Fruit fly (Drosophila melanogaster) whole organism, wandering third instar larva: ENCODE results near the gene Hs3st-B.

ENCODE experiments used
- Abd-B ChIP-seq: fragments of >200 bp; optimal IDR thresholded peaks from 2 replicates; lab custom pipeline; 2017; ENCODE audit warnings: missing biosample characterization, missing genetic modification characterization
- CG32264 ChIP-seq: fragments of 200-800 bp; sonication (Bioruptor generic); optimal IDR thresholded peaks from 2 replicates; lab custom pipeline; 2016; ENCODE audit warnings: missing biosample characterization, missing genetic modification characterization
- CG9705 ChIP-seq: fragments of 200-800 bp; sonication (Bioruptor generic); optimal IDR thresholded peaks from 2 replicates; lab custom pipeline; 2018; ENCODE audit warnings: missing biosample characterization, mild to moderate bottlenecking, missing genetic modification characterization
- CrebA ChIP-seq: fragments of 200-800 bp; sonication (Bioruptor generic); optimal IDR thresholded peaks from 2 replicates; lab custom pipeline; 2016; ENCODE audit warnings: missing biosample characterization, mild to moderate bottlenecking, missing genetic modification characterization, borderline replicate concordance
- Dfd ChIP-seq: fragments of >200 bp; optimal IDR thresholded peaks from 2 replicates; lab custom pipeline; 2017; ENCODE audit warnings: missing biosample characterization, missing genetic modification characterization
- Dif ChIP-seq: fragments of 200-275, 200-300 bp; sonication (Bioruptor generic); optimal IDR thresholded peaks from 2 replicates; lab custom pipeline; 2018; ENCODE audit warnings: missing biosample characterization, missing genetic modification characterization; ENCODE audit not compliant: partially characterized antibody
- GATAd ChIP-seq: sonication (Bioruptor generic); optimal IDR thresholded peaks from 2 replicates; lab custom pipeline; 2016; ENCODE audit warnings: missing biosample characterization, missing genetic modification characterization
- HLH106 ChIP-seq: fragments of 200-800 bp; optimal IDR thresholded peaks from 3 replicates; lab custom pipeline; 2019; ENCODE audit warnings: missing biosample characterization, mild to moderate bottlenecking, missing genetic modification characterization, moderate library complexity
- Hnf4 ChIP-seq: fragments of 200-800 bp; sonication (Bioruptor generic); optimal IDR thresholded peaks from 2 replicates; lab custom pipeline; 2016; ENCODE audit warnings: missing biosample characterization, mild to moderate bottlenecking, missing genetic modification characterization
- Hr78 ChIP-seq: fragments of >200 bp; optimal IDR thresholded peaks from 2 replicates; lab custom pipeline; 2017; ENCODE audit warnings: missing biosample characterization, missing genetic modification characterization
- Hr83 ChIP-seq: fragments of 200-300 bp; sonication (Bioruptor generic); optimal IDR thresholded peaks from 2 replicates; lab custom pipeline; 2016; ENCODE audit warnings: missing biosample characterization, mild to moderate bottlenecking, missing genetic modification characterization, moderate library complexity; ENCODE audit not compliant: poor library complexity, severe bottlenecking
- Myc ChIP-seq: fragments of >200 bp; optimal IDR thresholded peaks from 2 replicates; lab custom pipeline; 2017
- N ChIP-seq: fragments of >200 bp; optimal IDR thresholded peaks from 2 replicates; lab custom pipeline; 2018; ENCODE audit warnings: missing biosample characterization, missing external identifiers, missing genetic modification characterization
- OdsH ChIP-seq: fragments of 200-800 bp; sonication (Bioruptor generic); optimal IDR thresholded peaks from 2 replicates; lab custom pipeline; 2016; ENCODE audit warnings: missing biosample characterization, mild to moderate bottlenecking, missing genetic modification characterization
- Rel ChIP-seq, 2 experiments: fragments of 200-800 bp; sonication (Bioruptor generic) in 1 of 2; optimal IDR thresholded peaks; 2 replicates in 1 of 2; 3 replicates in 1 of 2; lab custom pipeline; 2016 to 2019; ENCODE audit warnings: mild to moderate bottlenecking in 2 of 2, missing biosample characterization in 2 of 2, missing genetic modification characterization in 2 of 2, moderate library complexity in 1 of 2
- Sp1 ChIP-seq: fragments of 200-800 bp; sonication (Bioruptor generic); optimal IDR thresholded peaks from 3 replicates; lab custom pipeline; 2019; ENCODE audit warnings: missing biosample characterization, mild to moderate bottlenecking, missing genetic modification characterization, moderate library complexity
- Vsx2 ChIP-seq: fragments of 200-300, 225-300 bp; sonication (Bioruptor generic); optimal IDR thresholded peaks from 2 replicates; lab custom pipeline; 2018; ENCODE audit warnings: missing biosample characterization, missing genetic modification characterization; ENCODE audit not compliant: partially characterized antibody
- br ChIP-seq: fragments of 200-800 bp; sonication (Bioruptor generic); optimal IDR thresholded peaks from 2 replicates; lab custom pipeline; 2016; ENCODE audit warnings: missing biosample characterization, missing genetic modification characterization
- brk ChIP-seq: fragments of 200-800 bp; sonication (Bioruptor generic); optimal IDR thresholded peaks from 2 replicates; lab custom pipeline; 2016; ENCODE audit warnings: missing biosample characterization, mild to moderate bottlenecking, missing genetic modification characterization
- dsf ChIP-seq: sonication (Bioruptor generic); optimal IDR thresholded peaks from 2 replicates; lab custom pipeline; 2016; ENCODE audit warnings: missing biosample characterization, missing genetic modification characterization, borderline replicate concordance
- ey ChIP-seq: fragments of 200-800 bp; sonication (Bioruptor generic); optimal IDR thresholded peaks from 2 replicates; lab custom pipeline; 2016; ENCODE audit warnings: missing biosample characterization, missing genetic modification characterization
- fru ChIP-seq: fragments of 200-800 bp; sonication (Bioruptor generic); optimal IDR thresholded peaks from 3 replicates; lab custom pipeline; 2016; ENCODE audit warnings: missing biosample characterization, mild to moderate bottlenecking, missing genetic modification characterization
- h ChIP-seq: fragments of 200-800 bp; sonication (Bioruptor generic); optimal IDR thresholded peaks from 3 replicates; lab custom pipeline; 2016; ENCODE audit warnings: missing biosample characterization, mild to moderate bottlenecking, missing genetic modification characterization
- jim ChIP-seq: fragments of 175-275, 200-325 bp; sonication (Bioruptor generic); optimal IDR thresholded peaks from 2 replicates; lab custom pipeline; 2016; ENCODE audit warnings: missing biosample characterization, mild to moderate bottlenecking, missing genetic modification characterization
- lola ChIP-seq: fragments of >200 bp; optimal IDR thresholded peaks from 2 replicates; lab custom pipeline; 2017; ENCODE audit warnings: missing biosample characterization, missing genetic modification characterization
- pan ChIP-seq: fragments of >200 bp; optimal IDR thresholded peaks from 2 replicates; lab custom pipeline; 2017
- psq ChIP-seq: fragments of 200-800 bp; sonication (Bioruptor generic); optimal IDR thresholded peaks from 3 replicates; lab custom pipeline; 2017; ENCODE audit warnings: missing biosample characterization, mild to moderate bottlenecking, missing genetic modification characterization, moderate library complexity
- rgr ChIP-seq: fragments of 200-800 bp; sonication (Bioruptor generic); optimal IDR thresholded peaks from 3 replicates; lab custom pipeline; 2016; ENCODE audit warnings: missing biosample characterization, mild to moderate bottlenecking, missing genetic modification characterization
- sv ChIP-seq: fragments of 200-800 bp; sonication (Bioruptor generic); optimal IDR thresholded peaks from 3 replicates; lab custom pipeline; 2016; ENCODE audit warnings: missing biosample characterization, missing genetic modification characterization
- usp ChIP-seq: fragments of >200 bp; optimal IDR thresholded peaks from 2 replicates; lab custom pipeline; 2017; ENCODE audit warnings: missing biosample characterization, missing genetic modification characterization
- woc ChIP-seq: sonication (Bioruptor generic); optimal IDR thresholded peaks from 2 replicates; lab custom pipeline; 2016; ENCODE audit warnings: missing biosample characterization, mild to moderate bottlenecking, missing genetic modification characterization

The Hs3st-B gene

DNA sequence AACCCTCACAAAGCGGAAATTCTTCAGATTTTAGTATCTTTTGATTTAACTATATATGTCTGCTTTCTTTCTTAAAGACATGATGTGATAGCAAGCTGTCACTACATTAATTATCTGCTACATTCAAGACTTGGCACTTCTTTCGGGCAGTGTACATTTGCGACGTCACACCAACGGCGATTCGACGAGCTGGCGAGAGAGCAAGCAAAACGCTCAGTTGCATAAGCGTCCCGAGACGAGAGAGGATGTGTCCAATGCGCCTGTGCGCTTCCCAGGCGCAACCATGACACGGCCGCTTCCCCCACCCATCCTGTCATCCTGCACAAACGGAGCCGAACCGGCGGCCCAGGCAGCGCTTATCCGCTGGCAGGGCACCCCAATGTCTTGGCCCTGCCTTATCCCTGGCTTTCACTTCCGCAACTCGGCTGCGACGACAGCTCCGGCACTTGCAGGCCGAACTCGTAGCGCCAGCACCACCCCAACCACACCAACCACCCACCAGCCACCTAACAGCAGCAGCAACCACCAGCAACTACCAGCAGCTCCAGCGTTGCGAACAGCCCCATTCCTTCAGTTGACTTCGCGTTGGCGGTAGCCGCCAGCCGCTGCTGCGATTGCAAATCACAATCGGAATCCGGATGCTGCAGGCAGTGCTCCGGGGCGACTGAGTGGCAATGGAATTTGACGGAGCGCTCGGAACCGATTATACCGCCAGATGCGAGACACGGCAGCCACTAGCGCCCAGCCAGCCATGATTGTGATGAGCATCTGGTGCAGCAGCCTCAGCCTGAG is at the start of gene Hs3st-B:
TSS of gene Hs3st-B (plus strand) at position 214 of the 792 bp plus-strand sequence.
- no peak for TF ChIP-seq Hnf4 (GFP tag; lab: Kevin White, UChicago)

DNA sequence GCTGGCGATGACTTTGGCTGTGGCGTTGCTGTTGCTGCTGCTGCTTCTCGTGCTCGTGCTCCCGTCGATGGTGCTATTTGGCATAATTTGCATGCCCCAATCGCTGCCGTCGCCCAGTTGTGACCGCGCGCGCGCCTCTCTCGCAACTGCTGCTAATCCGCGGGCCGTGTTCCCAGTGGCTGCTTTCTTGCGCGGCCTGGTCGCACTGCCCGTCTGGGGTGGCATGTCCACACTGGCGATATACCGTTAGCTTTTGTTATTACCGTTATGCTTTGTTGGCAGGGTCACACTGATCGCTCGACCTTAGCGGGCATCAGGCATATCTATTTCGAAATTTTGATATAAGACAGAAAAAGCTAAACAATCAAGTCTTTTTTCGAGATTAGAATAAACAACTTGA is 46.8 kb upstream of the Hs3st-B start, which contains the start of gene CG7990:
TSS of gene CG7990 (minus strand) at position 350 of the 400 bp plus-strand sequence.
- TF ChIP-seq ey (GFP tag; lab: Kevin White, UChicago) (no peak), lola (GFP tag; lab: Kevin White, UChicago) (no peak), br (GFP tag; lab: Kevin White, UChicago) (no peak), jim (GFP tag; lab: Kevin White, UChicago) (no peak), CG9705 (GFP tag; lab: Kevin White, UChicago) (no peak), GATAd (GFP tag; lab: Kevin White, UChicago) (no peak), N (GFP tag; lab: Kevin White, UChicago) (no peak), OdsH (GFP tag; lab: Kevin White, UChicago) (no peak), usp (GFP tag; lab: Kevin White, UChicago) (no peak), CG32264 (GFP tag; lab: Kevin White, UChicago) (no peak), brk (GFP tag; lab: Kevin White, UChicago) (no peak), sv (GFP tag; lab: Kevin White, UChicago) (no peak), Rel (GFP tag; optimal IDR thresholded peaks at IDR 0.05; lab: Kevin White, UChicago) (no peak), Rel (tag; optimal IDR thresholded peaks at IDR 0.05; lab: Kevin White, UChicago) (no peak), Hr83 (GFP tag; lab: Kevin White, UChicago) (no peak), h (GFP tag; lab: Kevin White, UChicago) (no peak), pan (no peak), rgr (GFP tag; lab: Kevin White, UChicago) (no peak), Dfd (no peak), psq (GFP tag; lab: Kevin White, UChicago) (no peak)

- TF ChIP-seq Vsx2 (GFP tag; lab: Kevin White, UChicago) (peak; percentile 93), Dif (GFP tag; lab: Kevin White, UChicago) (peak; percentile 89), Hr78 (GFP tag; lab: Kevin White, UChicago) (no peak), lola (GFP tag; lab: Kevin White, UChicago) (no peak), HLH106 (tag; lab: Kevin White, UChicago) (peak; percentile 13), Dfd (no peak), Hr83 (GFP tag; lab: Kevin White, UChicago) (peak; percentile 52), Rel (GFP tag; optimal IDR thresholded peaks at IDR 0.05; lab: Kevin White, UChicago) (no peak), Rel (tag; optimal IDR thresholded peaks at IDR 0.05; lab: Kevin White, UChicago) (no peak), Myc (peak; percentile 24)
These were observed 40.4 kb upstream of the Hs3st-B start, which contains the start of gene Ulp1 for dm6 chrX:19208014-19208413. Gene Ulp1, minus strand, starts transcription at chrX:19208187.

- TF ChIP-seq Abd-B: no peak
- TF ChIP-seq Vsx2 (GFP tag; lab: Kevin White, UChicago): no peak
- no peak for TF ChIP-seq ey (GFP tag; lab: Kevin White, UChicago)
- no peak for TF ChIP-seq CG32264 (GFP tag; lab: Kevin White, UChicago)
- no peak for TF ChIP-seq br (GFP tag; lab: Kevin White, UChicago)
- TF ChIP-seq woc (GFP tag; lab: Kevin White, UChicago): no peak
- TF ChIP-seq fru (GFP tag; lab: Kevin White, UChicago): no peak
- no peak for TF ChIP-seq dsf
- no peak for TF ChIP-seq sv (GFP tag; lab: Kevin White, UChicago)
- no peak for TF ChIP-seq HLH106 (tag; lab: Kevin White, UChicago)
- no peak for TF ChIP-seq usp (GFP tag; lab: Kevin White, UChicago)
- no peak for TF ChIP-seq jim (GFP tag; lab: Kevin White, UChicago)
- TF ChIP-seq CrebA (GFP tag; lab: Kevin White, UChicago): no peak
- no peak for TF ChIP-seq Sp1 (GFP tag; lab: Kevin White, UChicago)
These were observed 36.5 kb upstream of the Hs3st-B start, which contains the start of gene CG14195 for dm6 chrX:19211982-19212381. Gene CG14195, minus strand, starts transcription at chrX:19212082.
